Worm (Caenorhabditis elegans) whole organism, late embryonic: ENCODE data around the gene C34H4.2.

Experiments
- F13H6.1 ChIP-seq: sonication (generic microtip); optimal IDR thresholded peaks from 2 replicates; lab custom pipeline; 2016; ENCODE audit warnings: missing genetic modification characterization, missing compliant biosample characterization
- Y22D7AL.16 ChIP-seq: sonication (generic microtip); optimal IDR thresholded peaks from 2 replicates; lab custom pipeline; 2016; ENCODE audit warnings: missing genetic modification characterization, missing compliant biosample characterization
- ahr-1 ChIP-seq: sonication (generic microtip); optimal IDR thresholded peaks from 2 replicates; lab custom pipeline; 2016; ENCODE audit warnings: missing genetic modification characterization, missing compliant biosample characterization
- ceh-18 ChIP-seq: sonication (generic microtip); optimal IDR thresholded peaks from 2 replicates; lab custom pipeline; 2016; ENCODE audit warnings: missing genetic modification characterization, missing compliant biosample characterization
- ceh-31 ChIP-seq: sonication (generic microtip); optimal IDR thresholded peaks from 2 replicates; lab custom pipeline; 2016; ENCODE audit warnings: missing genetic modification characterization, missing compliant biosample characterization
- nhr-11 ChIP-seq: fragments of 150-350 bp; optimal IDR thresholded peaks from 2 replicates; lab custom pipeline; 2014; ENCODE audit warnings: missing biosample characterization, missing genetic modification characterization

DNA sequence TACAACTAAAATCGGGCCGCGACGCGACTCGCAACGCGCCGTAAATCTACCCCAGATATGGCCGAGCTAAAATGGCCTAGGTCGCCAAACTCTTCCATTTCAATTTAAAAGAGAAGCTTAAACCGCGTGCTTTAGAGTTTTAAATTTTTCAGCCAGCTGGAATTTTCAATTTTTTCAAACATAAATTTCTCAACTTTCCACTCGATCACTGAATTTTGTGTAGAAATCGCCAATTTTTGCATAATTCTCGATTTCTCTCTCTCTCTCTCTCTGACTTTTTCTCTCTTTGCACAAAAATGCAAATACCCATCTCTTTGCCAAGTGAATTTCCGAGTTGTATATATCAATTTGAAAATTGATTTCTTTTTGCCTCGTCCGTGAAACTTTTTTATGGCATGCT, 30.1 kb upstream of the C34H4.2 start, which contains the start of gene K03H6.1:
- TF ChIP-seq F13H6.1 (no peak), ceh-31 (tag; lab: Kevin White, UChicago) (no peak), nhr-11 (no peak), Y22D7AL.16 (tag; lab: Kevin White, UChicago) (no peak), ahr-1 (tag; lab: Kevin White, UChicago) (no peak), ceh-18 (tag; lab: Kevin White, UChicago) (no peak)
